Worm (Caenorhabditis elegans): ENCODE data around the gene sars-1.

sars-1 gene

ce11 chrIV:10051088-10051487 lies 47.6 kb downstream of the sars-1 start, which contains the start of gene T04B2.8:
Gene T04B2.8, minus strand, starts transcription at chrIV:10051188.
- TF ChIP-seq elt-1 (tag; optimal IDR thresholded peaks at IDR 0.05) (no peak), tbx-2 (tag; optimal IDR thresholded peaks at IDR 0.05) (no peak), ztf-11 (tag; optimal IDR thresholded peaks at IDR 0.05) (no peak), sea-2 (GFP tag; optimal IDR thresholded peaks at IDR 0.05) (no peak), eor-1 (tag; optimal IDR thresholded peaks at IDR 0.05) (no peak), lsy-12 (tag; optimal IDR thresholded peaks at IDR 0.05) (no peak), fkh-10 (GFP tag; optimal IDR thresholded peaks at IDR 0.05) (no peak), nhr-77 (tag; optimal IDR thresholded peaks at IDR 0.05) (no peak), hmg-11 (tag; optimal IDR thresholded peaks at IDR 0.05) (no peak), unc-62 (GFP tag; optimal IDR thresholded peaks at IDR 0.05) (no peak), fkh-2 (tag; optimal IDR thresholded peaks at IDR 0.05) (no peak)

ce11 chrIV:10053550-10053949 lies 50.0 kb downstream of the sars-1 start, which contains the start of gene srv-12:
Gene srv-12, minus strand, starts transcription at chrIV:10053650.
- TF ChIP-seq mml-1 (tag; optimal IDR thresholded peaks at IDR 0.05) (no peak), egl-5 (tag; optimal IDR thresholded peaks at IDR 0.05) (no peak), fkh-10 (GFP tag; optimal IDR thresholded peaks at IDR 0.05) (no peak), ceh-82 (tag; optimal IDR thresholded peaks at IDR 0.05) (no peak), nhr-11 (tag; optimal IDR thresholded peaks at IDR 0.05) (no peak), ceh-16 (tag; optimal IDR thresholded peaks at IDR 0.05) (no peak), ZK546.5 (tag; optimal IDR thresholded peaks at IDR 0.05) (no peak), nhr-77 (tag; optimal IDR thresholded peaks at IDR 0.05) (no peak), nhr-43 (tag; optimal IDR thresholded peaks at IDR 0.05; ENCODE audit: poor library complexity, severe bottlenecking) (no peak), snpc-4 (tag; optimal IDR thresholded peaks at IDR 0.05) (no peak), sea-2 (GFP tag; optimal IDR thresholded peaks at IDR 0.05) (no peak), hmg-11 (tag; optimal IDR thresholded peaks at IDR 0.05) (no peak)
